Worm (Caenorhabditis elegans) whole organism, midembryonic: Measurements from ENCODE around the gene F22F7.12.

Experiments used
- cog-1 ChIP-seq: sonication (generic microtip); optimal IDR thresholded peaks from 2 replicates; lab custom pipeline; 2016; ENCODE audit warnings: missing genetic modification characterization, missing compliant biosample characterization
- flt-1 ChIP-seq: fragments of 200-800 bp; sonication (Bioruptor generic); IDR thresholded peaks from 2 replicates; pipeline ENCODE4 v1.3.6; 2022; ENCODE audit warnings: missing genetic modification characterization, missing compliant biosample characterization
- klf-2 ChIP-seq: fragments of 200-800 bp; sonication (Bioruptor generic); conservative IDR thresholded peaks from 2 replicates; pipeline ENCODE4 v1.3.6; 2022; ENCODE audit warnings: missing genetic modification reagents, missing genetic modification characterization, missing compliant biosample characterization
- ztf-29 ChIP-seq: fragments of 200-800 bp; sonication (Bioruptor generic); IDR thresholded peaks from 2 replicates; pipeline ENCODE4 v1.3.6; 2022; ENCODE audit warnings: missing genetic modification reagents, missing genetic modification characterization, missing compliant biosample characterization

DNA sequence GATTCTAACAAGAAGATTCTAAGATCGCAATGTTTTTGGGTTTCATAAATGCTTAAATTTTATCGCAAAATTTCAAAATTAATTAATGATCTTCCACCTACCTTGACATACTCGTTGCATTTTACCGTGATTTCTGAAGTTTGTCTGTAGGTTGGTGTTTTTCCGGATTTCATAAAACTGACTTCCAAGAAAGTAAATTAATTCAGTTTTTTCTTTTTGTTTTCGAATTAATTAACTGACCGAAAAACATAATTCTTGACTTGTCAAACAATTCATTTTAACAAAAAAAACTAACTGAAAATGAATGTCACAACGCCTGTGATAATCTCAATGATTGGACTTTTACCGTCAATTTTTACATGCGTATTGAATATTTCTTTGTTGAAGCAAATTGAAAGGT lies 37.4 kb upstream of the F22F7.12 start, which contains the start of gene srbc-16:
- TF ChIP-seq klf-2 (GFP tag; lab: Robert Waterston, UW) (no peak), ztf-29 (no peak), cog-1 (tag; lab: Kevin White, UChicago) (no peak), flt-1 (GFP tag; lab: Robert Waterston, UW) (no peak)
